Fruit fly (Drosophila melanogaster) whole organism, embryonic: ENCODE results near the gene CG32299.

Experiments used
- Asciz ChIP-seq: fragments of 200-800 bp; sonication (Bioruptor generic); optimal IDR thresholded peaks from 2 replicates; lab custom pipeline; 2017; ENCODE audit warnings: missing biosample characterization, mild to moderate bottlenecking, missing genetic modification characterization, missing genetic modification reagents
- Atf-2 ChIP-seq: fragments of 200-800 bp; sonication (Bioruptor generic); optimal IDR thresholded peaks from 2 replicates; lab custom pipeline; 2016; ENCODE audit warnings: missing biosample characterization, missing genetic modification characterization
- Awh ChIP-seq: fragments of 200-800 bp; sonication (Bioruptor generic); IDR thresholded peaks from 2 replicates; pipeline ENCODE4, ENCODE4 v1.3.6; 2022; ENCODE audit warnings: missing biosample characterization, missing genetic modification characterization
- CG10321 ChIP-seq: fragments of 200-800 bp; sonication (Bioruptor generic); IDR thresholded peaks from 2 replicates; pipeline ENCODE4 v1.3.6; 2022; ENCODE audit warnings: missing biosample characterization, missing genetic modification characterization
- CG12219 ChIP-seq: fragments of 200-800 bp; sonication (Bioruptor generic); optimal IDR thresholded peaks from 3 replicates; lab custom pipeline; 2018; ENCODE audit warnings: missing biosample characterization, mild to moderate bottlenecking, missing genetic modification characterization
- CG12942 ChIP-seq: fragments of 200-800 bp; sonication (Bioruptor generic); optimal IDR thresholded peaks from 3 replicates; lab custom pipeline; 2016; ENCODE audit warnings: missing biosample characterization, missing genetic modification characterization
- CG13624 ChIP-seq: fragments of 200-800 bp; sonication (Bioruptor generic); optimal IDR thresholded peaks from 2 replicates; lab custom pipeline; 2016; ENCODE audit warnings: missing biosample characterization, missing genetic modification characterization
- CG14014 ChIP-seq: fragments of 200-800 bp; sonication (Bioruptor generic); IDR thresholded peaks from 2 replicates; pipeline ENCODE4 v1.3.6; 2022; ENCODE audit warnings: missing biosample characterization, missing genetic modification characterization
- CG14965 ChIP-seq: fragments of 200-800 bp; sonication (Bioruptor generic); optimal IDR thresholded peaks from 2 replicates; lab custom pipeline; 2016; ENCODE audit warnings: missing biosample characterization, missing genetic modification characterization, borderline replicate concordance
- CG17328 ChIP-seq: fragments of 200-800 bp; sonication (Bioruptor generic); IDR thresholded peaks from 2 replicates; pipeline ENCODE4 v1.3.6; 2022; ENCODE audit warnings: missing biosample characterization, missing genetic modification characterization
- CG2875 ChIP-seq: fragments of 200-800 bp; sonication (Bioruptor generic); optimal IDR thresholded peaks from 2 replicates; lab custom pipeline; 2017; ENCODE audit warnings: missing biosample characterization, mild to moderate bottlenecking, missing genetic modification characterization, missing genetic modification reagents
- CG30403 ChIP-seq: fragments of 200-800 bp; sonication (Bioruptor generic); optimal IDR thresholded peaks from 3 replicates; lab custom pipeline; 2016; ENCODE audit warnings: missing biosample characterization, missing genetic modification characterization
- CG3163 ChIP-seq: fragments of 200-800 bp; sonication (Bioruptor generic); optimal IDR thresholded peaks from 3 replicates; lab custom pipeline; 2016; ENCODE audit warnings: missing biosample characterization, missing genetic modification characterization
- CG3838 ChIP-seq: fragments of 200-800 bp; sonication (Bioruptor generic); optimal IDR thresholded peaks from 3 replicates; lab custom pipeline; 2016; ENCODE audit warnings: missing biosample characterization, missing genetic modification characterization
- CG4424 ChIP-seq: fragments of 200-800 bp; sonication (Bioruptor generic); optimal IDR thresholded peaks from 3 replicates; lab custom pipeline; 2016; ENCODE audit warnings: missing biosample characterization, missing genetic modification characterization
- CG4820 ChIP-seq: fragments of 200-800 bp; sonication (Bioruptor generic); optimal IDR thresholded peaks from 3 replicates; lab custom pipeline; 2016; ENCODE audit warnings: missing biosample characterization, missing genetic modification characterization
- CG5180 ChIP-seq: fragments of 200-800 bp; sonication (Bioruptor generic); optimal IDR thresholded peaks from 3 replicates; lab custom pipeline; 2017; ENCODE audit warnings: missing biosample characterization, missing genetic modification characterization, mild to moderate bottlenecking, moderate library complexity, missing genetic modification reagents
- CG6272 ChIP-seq: fragments of 200-800 bp; sonication (Bioruptor generic); IDR thresholded peaks from 2 replicates; pipeline ENCODE4 v1.3.6; 2022; ENCODE audit warnings: missing biosample characterization, missing genetic modification characterization
- CG6765 ChIP-seq: fragments of 200-800 bp; sonication (Bioruptor generic); optimal IDR thresholded peaks from 3 replicates; lab custom pipeline; 2017; ENCODE audit warnings: missing biosample characterization, mild to moderate bottlenecking, missing genetic modification characterization
- CG6791 ChIP-seq: fragments of 200-800 bp; sonication (Bioruptor generic); IDR thresholded peaks from 3 replicates; pipeline ENCODE4 v1.3.6; 2022; ENCODE audit warnings: missing biosample characterization, missing genetic modification characterization; ENCODE audit not compliant: partially characterized antibody
- CG6854 ChIP-seq: fragments of 200-800 bp; sonication (Bioruptor generic); optimal IDR thresholded peaks from 3 replicates; lab custom pipeline; 2017; ENCODE audit warnings: missing biosample characterization, mild to moderate bottlenecking, missing genetic modification characterization
- CG7372 ChIP-seq: fragments of 200-800 bp; sonication (Bioruptor generic); IDR thresholded peaks from 2 replicates; pipeline ENCODE4 v1.3.6; 2022; ENCODE audit warnings: missing biosample characterization, missing genetic modification characterization
- CG7786 ChIP-seq: fragments of 200-800 bp; sonication (Bioruptor generic); optimal IDR thresholded peaks from 2 replicates; lab custom pipeline; 2016; ENCODE audit warnings: missing biosample characterization, missing genetic modification characterization
- CG7928 ChIP-seq: fragments of 200-800 bp; sonication (Bioruptor generic); optimal IDR thresholded peaks from 2 replicates; lab custom pipeline; 2017; ENCODE audit warnings: missing biosample characterization, mild to moderate bottlenecking, missing genetic modification characterization
- CG8290 ChIP-seq, 3 experiments: fragments of 200-800 bp; sonication (Bioruptor generic); optimal IDR thresholded peaks; 2 replicates each; lab custom pipeline; 2016 to 2019; ENCODE audit warnings: missing biosample characterization in 3 of 3, missing genetic modification characterization in 3 of 3, mild to moderate bottlenecking in 2 of 3, moderate library complexity in 1 of 3
- CG8359 ChIP-seq: fragments of 200-800 bp; sonication (Bioruptor generic); optimal IDR thresholded peaks from 2 replicates; lab custom pipeline; 2017; ENCODE audit warnings: missing biosample characterization, mild to moderate bottlenecking, missing genetic modification characterization, borderline replicate concordance
- CG9215 ChIP-seq: fragments of 200-800 bp; sonication (Bioruptor generic); IDR thresholded peaks from 2 replicates; pipeline ENCODE4 v1.3.6; 2022; ENCODE audit warnings: missing biosample characterization, missing genetic modification characterization
- D19B ChIP-seq: fragments of 200-800 bp; sonication (Bioruptor generic); optimal IDR thresholded peaks from 2 replicates; lab custom pipeline; 2017; ENCODE audit warnings: missing biosample characterization, mild to moderate bottlenecking, missing genetic modification characterization
- Deaf1 ChIP-seq: fragments of 200-800 bp; optimal IDR thresholded peaks from 3 replicates; lab custom pipeline; 2019; ENCODE audit warnings: missing biosample characterization, mild to moderate bottlenecking, missing genetic modification characterization, moderate library complexity
- Dp ChIP-seq: fragments of 200-800 bp; sonication (Bioruptor generic); optimal IDR thresholded peaks from 2 replicates; lab custom pipeline; 2018; ENCODE audit warnings: missing biosample characterization, mild to moderate bottlenecking, missing genetic modification characterization, moderate library complexity
- Nf-YA ChIP-seq: fragments of 200-800 bp; sonication (Bioruptor generic); IDR thresholded peaks from 2 replicates; pipeline ENCODE4 v1.3.6; 2022; ENCODE audit warnings: missing biosample characterization, missing genetic modification characterization
- Usf ChIP-seq: fragments of 200-800 bp; sonication (Bioruptor generic); optimal IDR thresholded peaks from 2 replicates; lab custom pipeline; 2017; ENCODE audit warnings: missing genotype, missing biosample characterization, missing genetic modification characterization
- bab2 ChIP-seq: fragments of 200-800 bp; sonication (Bioruptor generic); optimal IDR thresholded peaks from 2 replicates; lab custom pipeline; 2016; ENCODE audit warnings: missing biosample characterization, missing genetic modification characterization
- bcd ChIP-seq: fragments of 200-800 bp; sonication (Bioruptor generic); optimal IDR thresholded peaks from 2 replicates; lab custom pipeline; 2017; ENCODE audit warnings: missing biosample characterization, mild to moderate bottlenecking, missing genetic modification characterization
- dimm ChIP-seq: fragments of 200-800 bp; sonication (Bioruptor generic); IDR thresholded peaks from 2 replicates; pipeline ENCODE4 v1.3.6; 2022; ENCODE audit warnings: missing biosample characterization, missing genetic modification characterization
- en ChIP-seq: fragments of 200-800 bp; sonication (Bioruptor generic); optimal IDR thresholded peaks from 2 replicates; lab custom pipeline; 2016; ENCODE audit warnings: missing biosample characterization, missing genetic modification characterization
- eve ChIP-seq, 2 experiments: fragments of >200 bp; optimal IDR thresholded peaks; 2 replicates each; lab custom pipeline; 2017; ENCODE audit warnings: missing biosample characterization in 2 of 2, missing genetic modification characterization in 2 of 2
- exex ChIP-seq: fragments of 200-800 bp; sonication (Bioruptor generic); optimal IDR thresholded peaks from 4 replicates; lab custom pipeline; 2018; ENCODE audit warnings: missing biosample characterization, mild to moderate bottlenecking, missing genetic modification characterization, moderate library complexity
- fru ChIP-seq: fragments of >200 bp; optimal IDR thresholded peaks from 2 replicates; lab custom pipeline; 2017
- grn ChIP-seq: fragments of 200-800 bp; sonication (Bioruptor generic); optimal IDR thresholded peaks from 3 replicates; lab custom pipeline; 2017; ENCODE audit warnings: missing biosample characterization, missing genetic modification characterization
- hb ChIP-seq: fragments of 200-800 bp; sonication (Bioruptor generic); IDR thresholded peaks from 3 replicates; pipeline ENCODE4 v1.3.6; 2022; ENCODE audit warnings: missing biosample characterization, missing genetic modification characterization; ENCODE audit not compliant: partially characterized antibody
- ind ChIP-seq: fragments of 200-800 bp; sonication (Bioruptor generic); optimal IDR thresholded peaks from 3 replicates; lab custom pipeline; 2016; ENCODE audit warnings: missing biosample characterization, missing genetic modification characterization
- klu ChIP-seq: fragments of 200-800 bp; sonication (Bioruptor generic); IDR thresholded peaks from 2 replicates; pipeline ENCODE4 v1.3.6; 2022; ENCODE audit warnings: missing biosample characterization, missing genetic modification characterization
- mirr ChIP-seq: fragments of 200-800 bp; sonication (Bioruptor generic); optimal IDR thresholded peaks from 3 replicates; lab custom pipeline; 2018; ENCODE audit warnings: missing biosample characterization, mild to moderate bottlenecking, missing genetic modification characterization
- nau ChIP-seq: fragments of 200-800 bp; sonication (Bioruptor generic); optimal IDR thresholded peaks from 3 replicates; lab custom pipeline; 2017; ENCODE audit warnings: missing biosample characterization, mild to moderate bottlenecking, missing genetic modification characterization, missing genetic modification reagents
- pros ChIP-seq: fragments of 200-800 bp; sonication (Bioruptor generic); optimal IDR thresholded peaks from 3 replicates; lab custom pipeline; 2019; ENCODE audit warnings: missing biosample characterization, mild to moderate bottlenecking, missing genetic modification characterization, moderate library complexity
- sna ChIP-seq: fragments of 200-800 bp; sonication (Bioruptor generic); IDR thresholded peaks from 2 replicates; pipeline ENCODE4 v1.3.6; 2022; ENCODE audit warnings: missing biosample characterization, missing genetic modification characterization; ENCODE audit not compliant: partially characterized antibody
- stc ChIP-seq: fragments of 200-800 bp; sonication (Bioruptor generic); IDR thresholded peaks from 2 replicates; pipeline ENCODE4 v1.3.6; 2022; ENCODE audit warnings: missing biosample characterization, missing genetic modification characterization
- ttk ChIP-seq: fragments of 200-800 bp; sonication (Bioruptor generic); IDR thresholded peaks from 2 replicates; pipeline ENCODE4 v2.1.2; 2022; ENCODE audit warnings: missing biosample characterization, missing genetic modification characterization
- wek ChIP-seq: fragments of 200-800 bp; sonication (Bioruptor generic); optimal IDR thresholded peaks from 3 replicates; lab custom pipeline; 2018; ENCODE audit warnings: missing biosample characterization, mild to moderate bottlenecking, missing genetic modification characterization, moderate library complexity

The CG32299 gene

DNA sequence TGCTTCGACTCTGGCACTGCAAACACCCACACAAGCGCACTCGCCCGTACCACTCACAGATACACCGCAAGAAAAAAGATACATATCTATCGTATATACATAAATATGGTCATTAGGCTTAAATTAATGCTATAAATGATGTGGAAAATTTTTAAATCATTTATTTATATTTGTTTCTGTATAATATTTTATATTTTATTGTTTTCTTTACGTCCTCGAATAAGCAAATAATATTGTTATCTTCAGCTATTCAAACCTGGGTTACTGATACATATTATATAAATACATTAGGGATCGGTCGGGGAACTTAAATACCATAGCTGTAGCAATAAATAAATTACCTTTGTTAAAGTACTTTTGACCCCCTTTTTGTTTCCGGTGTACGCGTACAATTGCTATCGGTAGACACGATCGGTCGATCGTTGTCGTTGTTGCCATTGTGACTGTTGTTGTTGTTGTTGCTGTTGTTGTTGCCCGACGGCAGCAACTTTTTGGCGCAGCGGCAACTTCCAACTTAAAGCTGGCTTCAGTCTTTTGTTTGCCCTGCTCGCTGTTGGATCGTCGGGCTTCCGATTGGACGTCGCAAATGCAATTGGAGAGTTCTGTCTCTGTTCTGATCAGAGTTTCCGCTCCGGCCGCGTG, 26.7 kb upstream of the CG32299 start (continued):
- no peak for TF ChIP-seq hb
- TF ChIP-seq CG12219 (GFP tag; lab: Kevin White, UChicago), result peak; percentile 63
- TF ChIP-seq exex (tag; lab: Kevin White, UChicago), result peak; percentile 9
- no peak for TF ChIP-seq CG7928 (GFP tag; lab: Kevin White, UChicago)
- no peak for TF ChIP-seq Nf-YA (GFP tag; lab: Robert Waterston, UW)
- TF ChIP-seq CG3838 (GFP tag; lab: Kevin White, UChicago), result peak; percentile 3
- TF ChIP-seq D19B (GFP tag; lab: Kevin White, UChicago), result no peak
- TF ChIP-seq Deaf1 (tag; lab: Kevin White, UChicago), result peak; percentile 72
- no peak for TF ChIP-seq fru (lab: Kevin White, UChicago)
- TF ChIP-seq Dp, result no peak
- TF ChIP-seq CG17328 (GFP tag; lab: Robert Waterston, UW), result peak; percentile 29; the same call in 1 of the 2 replicates
- 0 out of 2 replicates have a peak, but pooled peaks have one; percentile 19 for TF ChIP-seq CG14014
- TF ChIP-seq CG6791, result no peak
- peak; percentile 69 for TF ChIP-seq ind (GFP tag; lab: Kevin White, UChicago)
- peak; percentile 53 for TF ChIP-seq CG12942 (GFP tag; lab: Kevin White, UChicago)
- TF ChIP-seq bcd (GFP tag; lab: Kevin White, UChicago), result peak; percentile 75
- peak; percentile 61 for TF ChIP-seq CG9215
- TF ChIP-seq CG14965, result no peak
- TF ChIP-seq CG30403 (GFP tag; lab: Kevin White, UChicago), result peak; percentile 78
- peak; percentile 61 for TF ChIP-seq ttk (GFP tag; lab: Robert Waterston, UW)
- TF ChIP-seq en (GFP tag; lab: Kevin White, UChicago), result no peak
- peak; percentile 69 for TF ChIP-seq CG4820 (GFP tag; lab: Kevin White, UChicago)
- no peak for TF ChIP-seq wek (GFP tag; lab: Kevin White, UChicago)
- TF ChIP-seq pros (GFP tag; lab: Kevin White, UChicago), result no peak
- peak; percentile 60 for TF ChIP-seq Asciz (GFP tag; lab: Kevin White, UChicago)
- TF ChIP-seq CG5180 (GFP tag; lab: Kevin White, UChicago), result peak; percentile 63
- TF ChIP-seq CG6765 (GFP tag; lab: Kevin White, UChicago), result peak; percentile 68
- no peak for TF ChIP-seq CG6272 (GFP tag; lab: Robert Waterston, UW)
- peak in 1 of 2 experiments; percentile 78 for TF ChIP-seq eve (GFP tag; optimal IDR thresholded peaks at IDR 0.05; lab: Kevin White, UChicago)
- no peak for TF ChIP-seq dimm (GFP tag; lab: Robert Waterston, UW)
- TF ChIP-seq grn (GFP tag; lab: Kevin White, UChicago), result peak; percentile 68
- TF ChIP-seq stc (GFP tag; lab: Robert Waterston, UW), result peak; percentile 48; the same call in 1 of the 2 replicates
- peak; percentile 6 for TF ChIP-seq Usf (GFP tag; lab: Kevin White, UChicago)
- peak; percentile 63 for TF ChIP-seq CG6854 (GFP tag; lab: Kevin White, UChicago)
- TF ChIP-seq Atf-2 (GFP tag; lab: Kevin White, UChicago), result no peak
- no peak for TF ChIP-seq CG10321 (GFP tag; lab: Robert Waterston, UW)
- no peak for TF ChIP-seq CG8290 (GFP tag; optimal IDR thresholded peaks at IDR 0.05; lab: Kevin White, UChicago)
- TF ChIP-seq CG8290 (tag; optimal IDR thresholded peaks at IDR 0.05; lab: Kevin White, UChicago), result peak in 1 of 2 experiments; percentile 3
- no peak for TF ChIP-seq Awh (GFP tag; lab: Robert Waterston, UW)
- TF ChIP-seq klu, result peak; percentile 29; the same call in 1 of the 2 replicates
- TF ChIP-seq CG3163 (GFP tag; lab: Kevin White, UChicago), result no peak
- peak; percentile 71 for TF ChIP-seq CG4424 (GFP tag; lab: Kevin White, UChicago)
- TF ChIP-seq mirr (GFP tag; lab: Kevin White, UChicago), result no peak
- no peak for TF ChIP-seq sna (GFP tag; lab: Robert Waterston, UW)
- TF ChIP-seq CG2875 (GFP tag; lab: Kevin White, UChicago), result peak; percentile 63
- TF ChIP-seq CG13624 (GFP tag; lab: Kevin White, UChicago), result no peak
- TF ChIP-seq bab2, result no peak
- TF ChIP-seq CG7372 (GFP tag; lab: Robert Waterston, UW), result 0 out of 2 replicates have a peak, but pooled peaks have one; percentile 28
- peak; percentile 18 for TF ChIP-seq CG7786 (GFP tag; lab: Kevin White, UChicago)
- TF ChIP-seq nau (GFP tag; lab: Kevin White, UChicago), result peak; percentile 73
- TF ChIP-seq CG8359 (GFP tag; lab: Kevin White, UChicago), result peak; percentile 51
